Worm (Caenorhabditis elegans) whole organism, L4 larva: Measurements from ENCODE around the gene F13E9.19.
A peak's percentile ranks its signal among the peaks of the same experiment; 100 is the strongest.

ENCODE experiments used
- ZK546.5 ChIP-seq, 2 experiments: sonication (generic microtip); optimal IDR thresholded peaks; 2 replicates each; lab custom pipeline; 2017; ENCODE audit warnings: missing biosample characterization in 2 of 2, missing genetic modification characterization in 2 of 2
- ama-1 ChIP-seq: fragments of 150-350 bp; optimal IDR thresholded peaks from 2 replicates; lab custom pipeline; 2014; ENCODE audit warnings: inconsistent platforms, mixed read lengths
- ceh-82 ChIP-seq: sonication (generic microtip); optimal IDR thresholded peaks from 2 replicates; lab custom pipeline; 2017; ENCODE audit warnings: missing biosample characterization, missing genetic modification characterization
- lin-1 ChIP-seq: fragments of 200-800 bp; sonication (Bioruptor generic); IDR thresholded peaks from 2 replicates; pipeline ENCODE4 v1.3.6; 2022; ENCODE audit warnings: missing genetic modification reagents, missing genetic modification characterization, missing compliant biosample characterization
- snpc-4 ChIP-seq: fragments of 150-350 bp; optimal IDR thresholded peaks from 2 replicates; lab custom pipeline; 2014; ENCODE audit warnings: missing biosample characterization, missing genetic modification characterization
- vab-7 ChIP-seq: fragments of 200-800 bp; sonication (Bioruptor generic); IDR thresholded peaks from 2 replicates; pipeline ENCODE4 v1.3.6; 2022; ENCODE audit warnings: missing genetic modification reagents, missing genetic modification characterization, missing compliant biosample characterization
- zip-11 ChIP-seq: fragments of 200-800 bp; sonication (Bioruptor generic); IDR thresholded peaks from 2 replicates; pipeline ENCODE4 v1.3.6; 2022; ENCODE audit warnings: missing genetic modification characterization, missing compliant biosample characterization

DNA sequence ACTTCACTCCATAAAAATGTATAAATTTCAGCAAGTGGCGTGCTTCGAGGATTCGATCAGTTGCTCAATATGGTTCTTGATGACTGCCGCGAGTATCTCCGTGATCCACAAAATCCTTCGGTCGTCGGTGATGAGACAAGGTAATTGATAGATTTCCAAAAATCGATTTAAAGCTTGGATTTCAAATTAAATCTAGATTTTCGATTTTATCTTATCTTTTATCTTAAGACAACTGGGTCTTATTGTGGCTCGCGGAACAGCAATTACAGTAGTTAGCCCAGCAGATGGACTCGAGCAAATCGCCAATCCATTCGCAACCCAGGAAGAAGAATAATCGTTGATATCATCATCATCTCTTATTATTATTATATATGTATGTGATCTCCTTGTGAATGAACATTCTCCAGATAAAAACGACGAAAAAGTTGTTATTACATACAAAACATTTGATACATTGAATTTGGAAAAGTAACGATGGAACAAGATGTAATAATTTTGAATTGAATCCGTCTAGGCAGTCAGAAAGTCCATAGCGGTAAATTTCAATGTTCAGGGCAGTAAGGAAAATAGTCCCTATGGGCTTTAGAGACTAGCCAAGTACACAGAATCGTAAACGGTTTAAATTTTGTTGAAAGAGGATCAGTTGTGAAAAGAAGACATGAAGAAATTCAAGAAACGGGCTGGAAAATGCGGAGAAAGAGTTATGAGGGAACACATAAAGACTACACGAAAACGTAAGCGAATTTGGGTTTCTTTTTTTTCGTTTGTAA, 34.8 kb downstream of the F13E9.19 start:
- TF ChIP-seq zip-11 (no peak), lin-1 (peak; percentile 7; the same call in 1 of the 2 replicates), snpc-4 (tag; lab: Kevin White, UChicago) (no peak), ceh-82 (tag; lab: Kevin White, UChicago) (no peak), ZK546.5 (tag; optimal IDR thresholded peaks at IDR 0.05; lab: Kevin White, UChicago) (no peak), ama-1 (lab: Kevin White, UChicago) (peak; percentile 65), vab-7 (peak; percentile 18; the same call in 1 of the 2 replicates)
